Fruit fly (Drosophila melanogaster): ENCODE data around the gene CG10969.

The CG10969 gene

dm6 chr3L:12808421-12808820 lies 27.5 kb upstream of the CG10969 start, which contains the start of gene CG32110:
Gene CG32110 (plus strand): TSS chr3L:12808721.
- TF ChIP-seq CG17328 (GFP tag; IDR thresholded peaks at IDR 0.05) (no peak), Fer3 (tag; optimal IDR thresholded peaks at IDR 0.05) (no peak), CG11696 (GFP tag; IDR thresholded peaks at IDR 0.05) (no peak), MESR4 (GFP tag; optimal IDR thresholded peaks at IDR 0.05) (no peak), CG7987 (GFP tag; optimal IDR thresholded peaks at IDR 0.05) (no peak), CG6683 (GFP tag; optimal IDR thresholded peaks at IDR 0.05) (no peak), CG18599 (GFP tag; optimal IDR thresholded peaks at IDR 0.05) (no peak), corto (GFP tag; optimal IDR thresholded peaks at IDR 0.05) (no peak), CG9727 (GFP tag; optimal IDR thresholded peaks at IDR 0.05) (no peak), lab (GFP tag; optimal IDR thresholded peaks at IDR 0.05) (no peak), Oli (tag; optimal IDR thresholded peaks at IDR 0.05) (no peak), CG5245 (GFP tag; optimal IDR thresholded peaks at IDR 0.05) (no peak), run (tag; optimal IDR thresholded peaks at IDR 0.05) (no peak), Hand (GFP tag; optimal IDR thresholded peaks at IDR 0.05) (no peak), hkb (optimal IDR thresholded peaks at IDR 0.05) (no peak), hkb (GFP tag; IDR thresholded peaks at IDR 0.05) (no peak)

- TF ChIP-seq crol (GFP tag; IDR thresholded peaks at IDR 0.05): peak; percentile 77; the same call in 1 of the 2 replicates
- no peak for TF ChIP-seq Sox100B (GFP tag; optimal IDR thresholded peaks at IDR 0.05)
- peak; percentile 41 for TF ChIP-seq CG1233 (GFP tag; optimal IDR thresholded peaks at IDR 0.05)
- TF ChIP-seq Rfx (GFP tag; IDR thresholded peaks at IDR 0.05): peak; percentile 58
- no peak for TF ChIP-seq CG11560 (tag; IDR thresholded peaks at IDR 0.05)
- TF ChIP-seq CG11504 (tag; optimal IDR thresholded peaks at IDR 0.05): no peak
- TF ChIP-seq Mes4 (GFP tag; optimal IDR thresholded peaks at IDR 0.05): no peak
- peak; percentile 61 for TF ChIP-seq CG10543 (GFP tag; optimal IDR thresholded peaks at IDR 0.05)
- TF ChIP-seq CG16779 (GFP tag; IDR thresholded peaks at IDR 0.05): no peak
- peak; percentile 7 for TF ChIP-seq CTCF (GFP tag; optimal IDR thresholded peaks at IDR 0.05)
- no peak for TF ChIP-seq Atf3 (GFP tag; optimal IDR thresholded peaks at IDR 0.05)
- TF ChIP-seq Fer3 (tag; optimal IDR thresholded peaks at IDR 0.05): peak; percentile 35
- TF ChIP-seq CG9215 (GFP tag; IDR thresholded peaks at IDR 0.05): no peak
- peak; percentile 47 for TF ChIP-seq tin (GFP tag; optimal IDR thresholded peaks at IDR 0.05)
- TF ChIP-seq caup (GFP tag; optimal IDR thresholded peaks at IDR 0.05; ENCODE audit: severe bottlenecking): peak; percentile 32
- no peak for TF ChIP-seq repo (GFP tag; optimal IDR thresholded peaks at IDR 0.05)
- TF ChIP-seq insv (GFP tag; optimal IDR thresholded peaks at IDR 0.05): peak in 1 of 2 experiments; percentile 54
- TF ChIP-seq tio (GFP tag; optimal IDR thresholded peaks at IDR 0.05): no peak
- TF ChIP-seq CG17361 (GFP tag; IDR thresholded peaks at IDR 0.05): peak; percentile 47; the same call in 1 of the 3 replicates
- no peak for TF ChIP-seq CG7963 (GFP tag; IDR thresholded peaks at IDR 0.05; ENCODE audit: partially characterized antibody)
- peak; percentile 36 for TF ChIP-seq cwo (GFP tag; optimal IDR thresholded peaks at IDR 0.05)
- peak; percentile 45 for TF ChIP-seq Hr3 (GFP tag; optimal IDR thresholded peaks at IDR 0.05)
- peak; percentile 65 for TF ChIP-seq Sox102F (GFP tag; optimal IDR thresholded peaks at IDR 0.05)
- peak; percentile 79; the same call in 1 of the 2 replicates for TF ChIP-seq chm (GFP tag; IDR thresholded peaks at IDR 0.05)
- peak; percentile 52 for TF ChIP-seq CG4328 (GFP tag; optimal IDR thresholded peaks at IDR 0.05)
- peak; percentile 41 for TF ChIP-seq CG6813 (GFP tag; optimal IDR thresholded peaks at IDR 0.05)
- peak; percentile 40; the same call in 1 of the 2 replicates for TF ChIP-seq onecut (GFP tag; IDR thresholded peaks at IDR 0.05)
- TF ChIP-seq eve (GFP tag; optimal IDR thresholded peaks at IDR 0.05): no peak
- TF ChIP-seq CG18262 (tag; optimal IDR thresholded peaks at IDR 0.05): peak; percentile 71
- peak; percentile 34 for TF ChIP-seq phol (tag; optimal IDR thresholded peaks at IDR 0.05)
- no peak for TF ChIP-seq D (optimal IDR thresholded peaks at IDR 0.05)
- TF ChIP-seq D (GFP tag; optimal IDR thresholded peaks at IDR 0.05): peak; percentile 51
- TF ChIP-seq Ada2b (GFP tag; IDR thresholded peaks at IDR 0.05): peak; percentile 29
- no peak for TF ChIP-seq CG13894 (tag; optimal IDR thresholded peaks at IDR 0.05)
- TF ChIP-seq slbo (GFP tag; IDR thresholded peaks at IDR 0.05): peak; percentile 27; the same call in 1 of the 2 replicates
- TF ChIP-seq CG12155 (GFP tag; optimal IDR thresholded peaks at IDR 0.05): peak; percentile 15
These were observed 25.4 kb upstream of the CG10969 start for dm6 chr3L:12806290-12806743.
